Fruit fly (Drosophila melanogaster): ENCODE measurements around the gene kst.

Gene kst

DNA sequence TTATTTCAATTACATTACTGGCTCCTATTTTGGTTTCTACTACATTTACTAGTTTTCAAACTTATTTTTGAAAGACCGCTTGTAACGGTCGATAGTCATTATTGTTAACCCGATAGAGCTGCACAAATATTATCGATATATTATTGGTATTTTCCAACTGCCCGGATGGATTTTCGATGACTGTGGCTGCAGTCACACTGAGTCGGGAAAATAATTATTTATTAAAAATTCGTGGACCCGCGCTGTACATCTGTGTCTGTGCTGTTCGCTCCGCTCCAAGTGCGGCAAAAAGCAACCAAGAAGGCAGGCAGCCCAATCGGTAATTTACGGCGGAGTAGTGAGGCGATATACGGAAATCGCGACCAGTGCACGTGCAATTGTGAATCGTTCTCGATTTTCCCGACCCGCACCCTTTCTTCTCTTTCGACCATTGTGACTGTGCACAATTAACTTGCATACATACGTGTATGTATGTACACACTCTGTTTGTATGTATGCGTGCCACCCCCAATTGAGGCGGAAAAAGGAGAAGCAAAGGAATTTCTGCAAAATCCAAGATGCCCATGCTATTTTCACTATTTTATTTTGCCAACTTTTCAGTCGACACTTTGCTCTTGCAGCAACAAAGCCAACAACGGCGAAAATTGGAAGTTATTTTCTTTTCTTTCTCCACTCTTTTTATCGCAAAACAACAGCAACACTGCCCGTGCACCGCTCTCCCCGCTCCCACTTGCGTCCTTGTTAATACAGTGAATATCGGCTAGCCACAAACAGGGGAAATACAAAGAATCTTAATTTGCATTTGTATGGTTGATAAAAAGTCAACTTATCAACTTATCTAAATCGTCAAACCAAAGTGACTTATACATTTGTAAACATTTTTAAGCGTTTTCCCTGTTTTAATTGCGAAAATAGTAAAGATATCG, 32.9 kb upstream of the kst start, which contains the start of gene ZnT63C (continued):
- no peak for TF ChIP-seq CG11560 (tag; IDR thresholded peaks at IDR 0.05)
- peak; percentile 93 for TF ChIP-seq tna (GFP tag; IDR thresholded peaks at IDR 0.05; ENCODE audit: partially characterized antibody)
- TF ChIP-seq CG30020 (tag; optimal IDR thresholded peaks at IDR 0.05) = peak; percentile 18
- TF ChIP-seq bowl (GFP tag; IDR thresholded peaks at IDR 0.05) = 0 out of 2 replicates have a peak, but pooled peaks have one; percentile 35
- TF ChIP-seq gfzf (GFP tag; optimal IDR thresholded peaks at IDR 0.05) = peak; percentile 85
- peak; percentile 74 for TF ChIP-seq pzg (GFP tag; optimal IDR thresholded peaks at IDR 0.05)
- peak; percentile 20 for TF ChIP-seq CG8478 (optimal IDR thresholded peaks at IDR 0.05)
- TF ChIP-seq CG4730 (GFP tag; IDR thresholded peaks at IDR 0.05) = no peak
- TF ChIP-seq Eip74EF (GFP tag; optimal IDR thresholded peaks at IDR 0.05) = no peak
- peak; percentile 54 for TF ChIP-seq CG12769 (tag; optimal IDR thresholded peaks at IDR 0.05)
- TF ChIP-seq emc (GFP tag; optimal IDR thresholded peaks at IDR 0.05) = no peak
- TF ChIP-seq tup (GFP tag; optimal IDR thresholded peaks at IDR 0.05) = no peak
- peak; percentile 34 for TF ChIP-seq nmo (GFP tag; optimal IDR thresholded peaks at IDR 0.05)
- TF ChIP-seq CrebB (tag; optimal IDR thresholded peaks at IDR 0.05) = peak; percentile 6
- TF ChIP-seq Myb (GFP tag; optimal IDR thresholded peaks at IDR 0.05) = peak; percentile 97
- peak; percentile 21 for TF ChIP-seq dm (GFP tag; optimal IDR thresholded peaks at IDR 0.05)
- TF ChIP-seq Dref (GFP tag; IDR thresholded peaks at IDR 0.05) = peak; percentile 84
- peak; percentile 100 for TF ChIP-seq CG2712 (tag; optimal IDR thresholded peaks at IDR 0.05)
- no peak for TF ChIP-seq GATAe (GFP tag; conservative IDR thresholded peaks at IDR 0.05)
- TF ChIP-seq Dll (GFP tag; IDR thresholded peaks at IDR 0.05; ENCODE audit: partially characterized antibody) = peak; percentile 82
- TF ChIP-seq Oli (tag; optimal IDR thresholded peaks at IDR 0.05) = no peak
- peak; percentile 7 for TF ChIP-seq CG12299 (tag; optimal IDR thresholded peaks at IDR 0.05)
- TF ChIP-seq CG9215 (GFP tag; IDR thresholded peaks at IDR 0.05) = no peak
- TF ChIP-seq HLH4C (GFP tag; IDR thresholded peaks at IDR 0.05; ENCODE audit: partially characterized antibody) = peak; percentile 97
- TF ChIP-seq grn (GFP tag; optimal IDR thresholded peaks at IDR 0.05) = no peak
- peak; percentile 72 for TF ChIP-seq YL-1 (GFP tag; optimal IDR thresholded peaks at IDR 0.05)
- peak; percentile 72 for TF ChIP-seq chm (GFP tag; IDR thresholded peaks at IDR 0.05)
- peak; percentile 23; the same call in 1 of the 2 replicates for TF ChIP-seq Drgx (GFP tag; IDR thresholded peaks at IDR 0.05)
- no peak for TF ChIP-seq Asciz (GFP tag; optimal IDR thresholded peaks at IDR 0.05)
- peak; percentile 62 for TF ChIP-seq sna (GFP tag; IDR thresholded peaks at IDR 0.05; ENCODE audit: partially characterized antibody)
- TF ChIP-seq CG10209 (GFP tag; optimal IDR thresholded peaks at IDR 0.05) = no peak
- TF ChIP-seq ato (GFP tag; IDR thresholded peaks at IDR 0.05; ENCODE audit: partially characterized antibody) = peak; percentile 93
- no peak for TF ChIP-seq wor (GFP tag; IDR thresholded peaks at IDR 0.05)
- TF ChIP-seq mirr (GFP tag; optimal IDR thresholded peaks at IDR 0.05) = peak; percentile 27
- no peak for TF ChIP-seq Hr78 (GFP tag; optimal IDR thresholded peaks at IDR 0.05)
- peak; percentile 58 for TF ChIP-seq sd (tag; optimal IDR thresholded peaks at IDR 0.05)
- TF ChIP-seq Mes4 (GFP tag; optimal IDR thresholded peaks at IDR 0.05) = no peak
- no peak for TF ChIP-seq sens-2 (GFP tag; IDR thresholded peaks at IDR 0.05)
- TF ChIP-seq salm (tag; optimal IDR thresholded peaks at IDR 0.05) = no peak
- TF ChIP-seq CG6791 (GFP tag; IDR thresholded peaks at IDR 0.05; ENCODE audit: partially characterized antibody) = peak; percentile 91
- peak; percentile 36 for TF ChIP-seq CG34376 (GFP tag; optimal IDR thresholded peaks at IDR 0.05)
- peak; percentile 79 for TF ChIP-seq nom (GFP tag; optimal IDR thresholded peaks at IDR 0.05)
- peak in 1 of 3 experiments; percentile 51 for TF ChIP-seq Stat92E (GFP tag; optimal IDR thresholded peaks at IDR 0.05)
- peak; percentile 86 for TF ChIP-seq CG34224 (GFP tag; IDR thresholded peaks at IDR 0.05; ENCODE audit: partially characterized antibody)
- no peak for TF ChIP-seq CG33213 (GFP tag; optimal IDR thresholded peaks at IDR 0.05)
- no peak for TF ChIP-seq CG13775 (GFP tag; optimal IDR thresholded peaks at IDR 0.05)
- no peak for TF ChIP-seq HmgD (GFP tag; optimal IDR thresholded peaks at IDR 0.05)
